Worm (Caenorhabditis elegans) whole organism, early embryonic: Measurements from ENCODE around the gene T13G4.4.

Experiments used
- B0310.2 ChIP-seq: sonication (generic microtip); optimal IDR thresholded peaks from 2 replicates; lab custom pipeline; 2016; ENCODE audit warnings: mild to moderate bottlenecking, missing genetic modification characterization, missing compliant biosample characterization
- F13C5.2 ChIP-seq: sonication (generic microtip); optimal IDR thresholded peaks from 2 replicates; lab custom pipeline; 2017; ENCODE audit warnings: mild to moderate bottlenecking, missing genetic modification characterization, inconsistent platforms, missing compliant biosample characterization
- aly-1 ChIP-seq: sonication (generic microtip); optimal IDR thresholded peaks from 2 replicates; lab custom pipeline; 2016; ENCODE audit warnings: missing genetic modification characterization, missing compliant biosample characterization
- ama-1 ChIP-seq: fragments of 150-350 bp; optimal IDR thresholded peaks from 2 replicates; lab custom pipeline; 2014
- ceh-13 ChIP-seq: fragments of 200-800 bp; sonication (Bioruptor generic); optimal IDR thresholded peaks from 2 replicates; lab custom pipeline; 2018; ENCODE audit warnings: mild to moderate bottlenecking, missing genetic modification characterization, missing compliant biosample characterization
- ceh-36 ChIP-seq: sonication (generic microtip); optimal IDR thresholded peaks from 2 replicates; lab custom pipeline; 2016; ENCODE audit warnings: missing genetic modification characterization, inconsistent platforms, missing compliant biosample characterization
- ets-7 ChIP-seq: sonication (generic microtip); optimal IDR thresholded peaks from 2 replicates; lab custom pipeline; 2016; ENCODE audit warnings: missing genotype, missing genetic modification characterization, missing compliant biosample characterization
- flt-1 ChIP-seq: fragments of 200-800 bp; sonication (Bioruptor generic); IDR thresholded peaks from 2 replicates; pipeline ENCODE4 v1.3.6; 2022; ENCODE audit warnings: missing genetic modification characterization, missing compliant biosample characterization
- hmbx-1 ChIP-seq: sonication (generic microtip); optimal IDR thresholded peaks from 2 replicates; lab custom pipeline; 2016; ENCODE audit warnings: mild to moderate bottlenecking, missing genetic modification characterization, missing compliant biosample characterization
- hmg-4 ChIP-seq: fragments of 200-800 bp; sonication (Bioruptor generic); optimal IDR thresholded peaks from 2 replicates; lab custom pipeline; 2018; ENCODE audit warnings: mild to moderate bottlenecking, missing genetic modification characterization, missing compliant biosample characterization
- hnd-1 ChIP-seq: sonication (generic microtip); optimal IDR thresholded peaks from 2 replicates; lab custom pipeline; 2016; ENCODE audit warnings: missing genetic modification characterization, missing compliant biosample characterization
- pes-1 ChIP-seq: fragments of 200-800 bp; sonication (Bioruptor generic); IDR thresholded peaks from 2 replicates; pipeline ENCODE4 v1.3.6; 2022; ENCODE audit warnings: missing genetic modification reagents, missing genetic modification characterization, missing compliant biosample characterization
- scrt-1 ChIP-seq: fragments of 200-800 bp; sonication (Bioruptor generic); IDR thresholded peaks from 2 replicates; pipeline ENCODE4 v1.3.6; 2022; ENCODE audit warnings: missing genetic modification characterization, missing compliant biosample characterization
- sea-1 ChIP-seq: fragments of 200-800 bp; sonication (Bioruptor generic); conservative IDR thresholded peaks from 2 replicates; pipeline ENCODE4 v1.3.6; 2022; ENCODE audit warnings: missing genetic modification characterization, missing compliant biosample characterization
- tbx-11 ChIP-seq: fragments of 200-800 bp; sonication (Bioruptor generic); IDR thresholded peaks from 2 replicates; pipeline ENCODE4 v1.3.6; 2022; ENCODE audit warnings: missing genetic modification characterization, missing compliant biosample characterization
- tbx-37 ChIP-seq: fragments of 200-800 bp; sonication (Bioruptor generic); conservative IDR thresholded peaks from 2 replicates; pipeline ENCODE4 v1.3.6; 2022; ENCODE audit warnings: missing genetic modification reagents, missing genetic modification characterization, missing compliant biosample characterization
- tra-4 ChIP-seq: sonication (generic microtip); optimal IDR thresholded peaks from 2 replicates; lab custom pipeline; 2017; ENCODE audit warnings: missing genetic modification characterization, missing compliant biosample characterization

The T13G4.4 gene

ce11 chrX:1218457-1218856 is 27.0 kb upstream of the T13G4.4 start:
- TF ChIP-seq hmg-4 (GFP tag; lab: Kevin White, UChicago) (no peak), scrt-1 (GFP tag; lab: Robert Waterston, UW) (no peak), ceh-36 (no peak), tra-4 (tag; lab: Kevin White, UChicago) (no peak), ets-7 (tag; lab: Kevin White, UChicago) (no peak), sea-1 (no peak), B0310.2 (no peak), aly-1 (tag; lab: Kevin White, UChicago) (no peak), F13C5.2 (tag; lab: Kevin White, UChicago) (no peak), tbx-37 (no peak), flt-1 (no peak), ceh-13 (no peak), hmbx-1 (tag; lab: Kevin White, UChicago) (no peak), ama-1 (no peak), hnd-1 (tag; lab: Kevin White, UChicago) (no peak), tbx-11 (GFP tag; lab: Robert Waterston, UW) (no peak)

DNA sequence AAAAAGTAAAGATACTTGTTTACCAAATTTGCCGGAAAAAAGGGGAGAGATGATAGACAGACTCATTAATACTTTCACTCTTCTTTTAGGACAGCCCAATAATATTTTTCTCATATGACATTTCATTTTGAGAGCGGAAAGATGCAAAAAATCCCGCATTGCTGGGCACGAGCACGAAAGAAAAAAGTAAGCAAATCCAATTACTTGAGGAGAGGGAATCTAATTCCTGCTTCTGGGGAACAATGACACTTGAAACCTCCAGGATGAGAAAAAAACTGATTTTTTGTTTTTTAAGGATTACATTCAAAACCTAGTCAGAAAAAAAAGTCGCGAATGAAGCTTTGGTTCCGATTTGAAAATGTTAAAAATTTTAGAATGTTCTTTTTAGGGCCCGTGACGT is 25.4 kb upstream of the T13G4.4 start:
- TF ChIP-seq ets-7 (tag; lab: Kevin White, UChicago): no peak
- no peak for TF ChIP-seq tra-4 (tag; lab: Kevin White, UChicago)
- no peak for TF ChIP-seq ceh-13
- no peak for TF ChIP-seq B0310.2
- no peak for TF ChIP-seq pes-1 (GFP tag; lab: Robert Waterston, UW)
- TF ChIP-seq flt-1: no peak
- no peak for TF ChIP-seq hnd-1 (tag; lab: Kevin White, UChicago)
- TF ChIP-seq scrt-1 (GFP tag; lab: Robert Waterston, UW): no peak
- TF ChIP-seq tbx-11 (GFP tag; lab: Robert Waterston, UW): no peak
- TF ChIP-seq tbx-37: no peak
- TF ChIP-seq sea-1: no peak
- TF ChIP-seq hmbx-1 (tag; lab: Kevin White, UChicago): no peak
- TF ChIP-seq ceh-36: no peak
- TF ChIP-seq aly-1 (tag; lab: Kevin White, UChicago): no peak

ce11 chrX:1213136-1213535 is 21.7 kb upstream of the T13G4.4 start:
- TF ChIP-seq tbx-37: no peak

ce11 chrX:1209096-1209495 is 17.6 kb upstream of the T13G4.4 start, which contains the start of gene C46H3.1:
Gene C46H3.1 (plus strand): TSS chrX:1209396.
- no peak for TF ChIP-seq sea-1
- TF ChIP-seq ama-1: no peak
- no peak for TF ChIP-seq hmg-4 (GFP tag; lab: Kevin White, UChicago)
- no peak for TF ChIP-seq tbx-37
- TF ChIP-seq ceh-36: no peak

- TF ChIP-seq scrt-1 (GFP tag; lab: Robert Waterston, UW) (no peak), B0310.2 (no peak), flt-1 (no peak), ets-7 (tag; lab: Kevin White, UChicago) (no peak), hmbx-1 (tag; lab: Kevin White, UChicago) (no peak), aly-1 (tag; lab: Kevin White, UChicago) (no peak), tra-4 (tag; lab: Kevin White, UChicago) (no peak), ceh-13 (no peak), hnd-1 (tag; lab: Kevin White, UChicago) (no peak), sea-1 (no peak), tbx-37 (no peak), ceh-36 (no peak), F13C5.2 (tag; lab: Kevin White, UChicago) (no peak), tbx-11 (GFP tag; lab: Robert Waterston, UW) (no peak), pes-1 (GFP tag; lab: Robert Waterston, UW) (no peak), hmg-4 (GFP tag; lab: Kevin White, UChicago) (no peak)
Observed at ce11 chrX:1207915-1208314, 16.4 kb upstream of the T13G4.4 start.

DNA sequence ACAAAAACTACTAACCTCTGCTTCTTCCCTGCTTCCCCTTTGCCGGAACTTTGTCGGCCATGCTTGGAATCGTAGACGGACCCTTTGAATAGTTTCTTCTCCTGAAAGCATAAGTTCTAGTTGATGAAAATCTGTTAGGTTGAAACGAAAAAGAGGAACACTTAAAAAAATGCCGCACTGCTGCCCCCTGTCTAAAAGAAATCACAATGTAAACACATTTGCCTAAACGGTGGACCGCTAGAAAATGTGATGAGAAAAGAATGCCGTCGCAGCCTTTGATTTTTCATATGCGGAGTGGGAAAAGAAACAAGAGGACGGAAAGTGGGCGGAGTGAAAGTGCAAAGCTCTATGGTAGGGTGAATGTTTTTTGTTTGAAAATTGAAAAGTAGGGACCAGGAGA is 14.6 kb upstream of the T13G4.4 start, which contains the start of gene T13G4.7:
T13G4.7 (minus strand) TSS at position 101 of the 400 bp plus-strand sequence.
- TF ChIP-seq tbx-11 (GFP tag; lab: Robert Waterston, UW): no peak
- no peak for TF ChIP-seq hmg-4 (GFP tag; lab: Kevin White, UChicago)
- no peak for TF ChIP-seq ceh-36
- no peak for TF ChIP-seq pes-1 (GFP tag; lab: Robert Waterston, UW)
- TF ChIP-seq hmbx-1 (tag; lab: Kevin White, UChicago): no peak
- no peak for TF ChIP-seq tbx-37
- no peak for TF ChIP-seq B0310.2
- TF ChIP-seq tra-4 (tag; lab: Kevin White, UChicago): no peak
- no peak for TF ChIP-seq aly-1 (tag; lab: Kevin White, UChicago)
- TF ChIP-seq ama-1: no peak
- no peak for TF ChIP-seq scrt-1 (GFP tag; lab: Robert Waterston, UW)
- TF ChIP-seq ets-7 (tag; lab: Kevin White, UChicago): no peak
- no peak for TF ChIP-seq F13C5.2 (tag; lab: Kevin White, UChicago)
- TF ChIP-seq sea-1: no peak

- TF ChIP-seq B0310.2 (no peak), tra-4 (tag; lab: Kevin White, UChicago) (no peak), hnd-1 (tag; lab: Kevin White, UChicago) (no peak), flt-1 (no peak), ceh-13 (no peak), ets-7 (tag; lab: Kevin White, UChicago) (no peak), pes-1 (GFP tag; lab: Robert Waterston, UW) (no peak), ama-1 (no peak), ceh-36 (no peak), tbx-11 (GFP tag; lab: Robert Waterston, UW) (no peak), F13C5.2 (tag; lab: Kevin White, UChicago) (no peak), tbx-37 (no peak), scrt-1 (GFP tag; lab: Robert Waterston, UW) (no peak), sea-1 (no peak), hmbx-1 (tag; lab: Kevin White, UChicago) (no peak), aly-1 (tag; lab: Kevin White, UChicago) (no peak), hmg-4 (GFP tag; lab: Kevin White, UChicago) (no peak)
Observed at ce11 chrX:1202638-1203037, 11.2 kb upstream of the T13G4.4 start.

- TF ChIP-seq B0310.2: no peak
- TF ChIP-seq hmbx-1 (tag; lab: Kevin White, UChicago): no peak
- no peak for TF ChIP-seq tbx-37
- no peak for TF ChIP-seq scrt-1 (GFP tag; lab: Robert Waterston, UW)
Observed at ce11 chrX:1192848-1193247, 1.4 kb upstream of the T13G4.4 start, which contains the start of gene T13G4.1. Gene T13G4.1 (plus strand): TSS chrX:1193148.
